Worm (Caenorhabditis elegans) whole organism, late embryonic: Measurements from ENCODE around the gene srz-12.

Experiments used
- ama-1 ChIP-seq: fragments of 150-350 bp; optimal IDR thresholded peaks from 2 replicates; lab custom pipeline; 2014
- ceh-18 ChIP-seq: sonication (generic microtip); optimal IDR thresholded peaks from 2 replicates; lab custom pipeline; 2016; ENCODE audit warnings: missing genetic modification characterization, missing compliant biosample characterization
- ceh-48 ChIP-seq: sonication (generic microtip); optimal IDR thresholded peaks from 2 replicates; lab custom pipeline; 2016; ENCODE audit warnings: missing genetic modification characterization, inconsistent platforms, missing compliant biosample characterization
- hlh-30 ChIP-seq: sonication (generic microtip); optimal IDR thresholded peaks from 2 replicates; lab custom pipeline; 2017; ENCODE audit warnings: antibody characterized with exemption, missing genetic modification characterization, missing compliant biosample characterization; ENCODE audit not compliant: insufficient read depth
- pqm-1 ChIP-seq: sonication (generic microtip); optimal IDR thresholded peaks from 2 replicates; lab custom pipeline; 2016; ENCODE audit warnings: missing genetic modification characterization, missing compliant biosample characterization
- sox-4 ChIP-seq: sonication (generic microtip); optimal IDR thresholded peaks from 2 replicates; lab custom pipeline; 2017; ENCODE audit warnings: mild to moderate bottlenecking, missing genetic modification characterization, inconsistent platforms, missing compliant biosample characterization

ce11 chrV:15891761-15892160 lies 29.3 kb upstream of the srz-12 start, which contains the start of gene T06C12.12:
- TF ChIP-seq pqm-1 (tag; lab: Kevin White, UChicago) (no peak), sox-4 (no peak), ceh-18 (no peak), hlh-30 (tag; lab: Kevin White, UChicago) (no peak), ama-1 (no peak), ceh-48 (tag; lab: Kevin White, UChicago) (no peak)
